Worm (Caenorhabditis elegans) whole organism, early embryonic: ENCODE measurements around the gene Y73B6BL.14.

ENCODE experiments used
- ama-1 ChIP-seq: fragments of 150-350 bp; optimal IDR thresholded peaks from 2 replicates; lab custom pipeline; 2014
- ceh-13 ChIP-seq: fragments of 200-800 bp; sonication (Bioruptor generic); optimal IDR thresholded peaks from 2 replicates; lab custom pipeline; 2018; ENCODE audit warnings: mild to moderate bottlenecking, missing genetic modification characterization, missing compliant biosample characterization
- ets-7 ChIP-seq: sonication (generic microtip); optimal IDR thresholded peaks from 2 replicates; lab custom pipeline; 2016; ENCODE audit warnings: missing genotype, missing genetic modification characterization, missing compliant biosample characterization
- flt-1 ChIP-seq: fragments of 200-800 bp; sonication (Bioruptor generic); IDR thresholded peaks from 2 replicates; pipeline ENCODE4 v1.3.6; 2022; ENCODE audit warnings: missing genetic modification characterization, missing compliant biosample characterization
- hmbx-1 ChIP-seq: sonication (generic microtip); optimal IDR thresholded peaks from 2 replicates; lab custom pipeline; 2016; ENCODE audit warnings: mild to moderate bottlenecking, missing genetic modification characterization, missing compliant biosample characterization
- scrt-1 ChIP-seq: fragments of 200-800 bp; sonication (Bioruptor generic); IDR thresholded peaks from 2 replicates; pipeline ENCODE4 v1.3.6; 2022; ENCODE audit warnings: missing genetic modification characterization, missing compliant biosample characterization
- sea-1 ChIP-seq: fragments of 200-800 bp; sonication (Bioruptor generic); conservative IDR thresholded peaks from 2 replicates; pipeline ENCODE4 v1.3.6; 2022; ENCODE audit warnings: missing genetic modification characterization, missing compliant biosample characterization
- tbx-37 ChIP-seq: fragments of 200-800 bp; sonication (Bioruptor generic); conservative IDR thresholded peaks from 2 replicates; pipeline ENCODE4 v1.3.6; 2022; ENCODE audit warnings: missing genetic modification reagents, missing genetic modification characterization, missing compliant biosample characterization
- tra-4 ChIP-seq: sonication (generic microtip); optimal IDR thresholded peaks from 2 replicates; lab custom pipeline; 2017; ENCODE audit warnings: missing genetic modification characterization, missing compliant biosample characterization

- TF ChIP-seq ama-1 (no peak), hmbx-1 (tag; lab: Kevin White, UChicago) (no peak), scrt-1 (GFP tag; lab: Robert Waterston, UW) (no peak), sea-1 (GFP tag; lab: Robert Waterston, UW) (no peak), tra-4 (tag; lab: Kevin White, UChicago) (no peak), ceh-13 (GFP tag; lab: Kevin White, UChicago) (no peak), ets-7 (tag; lab: Kevin White, UChicago) (no peak), tbx-37 (GFP tag; lab: Robert Waterston, UW) (no peak), flt-1 (no peak)
These were observed 43.3 kb downstream of the Y73B6BL.14 start for ce11 chrIV:6299523-6299922.
